Worm (Caenorhabditis elegans): ENCODE measurements around the gene clec-215.

Gene clec-215

ce11 chrV:7587637-7588036 lies 24.5 kb upstream of the clec-215 start, which contains the start of the genes F19F10.11 and C50E3.5:
F19F10.11 (minus strand) TSS chrV:7587704.
C50E3.5 (plus strand) TSS chrV:7587996.
- TF ChIP-seq lin-1 (GFP tag; IDR thresholded peaks at IDR 0.05) (no peak), ceh-62 (tag; optimal IDR thresholded peaks at IDR 0.05) (no peak), F44E2.7 (GFP tag; IDR thresholded peaks at IDR 0.05) (no peak), saeg-2 (GFP tag; IDR thresholded peaks at IDR 0.05) (no peak), lir-3 (tag; optimal IDR thresholded peaks at IDR 0.05) (no peak), tra-1 (GFP tag; IDR thresholded peaks at IDR 0.05) (no peak), mes-2 (tag; optimal IDR thresholded peaks at IDR 0.05; ENCODE audit: poor library complexity, severe bottlenecking) (peak; percentile 73), rbr-2 (tag; optimal IDR thresholded peaks at IDR 0.05) (peak; percentile 30), lin-38 (GFP tag; IDR thresholded peaks at IDR 0.05) (peak; percentile 97), F49E8.2 (tag; optimal IDR thresholded peaks at IDR 0.05; ENCODE audit: borderline replicate concordance) (no peak), daf-12 (tag; optimal IDR thresholded peaks at IDR 0.05) (no peak), F37D6.2 (tag; optimal IDR thresholded peaks at IDR 0.05) (no peak), dpl-1 (GFP tag; optimal IDR thresholded peaks at IDR 0.05) (peak; percentile 43), nhr-6 (tag; optimal IDR thresholded peaks at IDR 0.05) (no peak), ama-1 (optimal IDR thresholded peaks at IDR 0.05) (no peak), dve-1 (tag; optimal IDR thresholded peaks at IDR 0.05; ENCODE audit: insufficient read depth) (no peak), nhr-102 (tag; optimal IDR thresholded peaks at IDR 0.05) (no peak), mep-1 (tag; optimal IDR thresholded peaks at IDR 0.05) (peak; percentile 24), lsy-2 (tag; optimal IDR thresholded peaks at IDR 0.05) (peak in 1 of 2 experiments; percentile 71), dmd-8 (GFP tag; IDR thresholded peaks at IDR 0.05) (no peak), hlh-11 (tag; optimal IDR thresholded peaks at IDR 0.05) (no peak), gei-8 (GFP tag; optimal IDR thresholded peaks at IDR 0.05) (no peak), hlh-30 (tag; optimal IDR thresholded peaks at IDR 0.05; ENCODE audit: insufficient read depth) (no peak), jun-1 (tag; optimal IDR thresholded peaks at IDR 0.05) (no peak), daf-19 (GFP tag; conservative IDR thresholded peaks at IDR 0.05) (no peak), nhr-28 (tag; optimal IDR thresholded peaks at IDR 0.05) (peak; percentile 37)

- TF ChIP-seq egl-27 (tag; optimal IDR thresholded peaks at IDR 0.05) = no peak
- TF ChIP-seq fkh-10 (GFP tag; optimal IDR thresholded peaks at IDR 0.05) = peak; percentile 15
Measured at ce11 chrV:7590454-7590853, 21.7 kb upstream of the clec-215 start, which contains the start of gene C50E3.6. C50E3.6 (minus strand) TSS chrV:7590554.

ce11 chrV:7595132-7595531 lies 17.0 kb upstream of the clec-215 start:
- TF ChIP-seq F10B5.3 (tag; optimal IDR thresholded peaks at IDR 0.05) = no peak
- TF ChIP-seq daf-12 (tag; optimal IDR thresholded peaks at IDR 0.05) = no peak
- no peak for TF ChIP-seq R02D3.7 (tag; optimal IDR thresholded peaks at IDR 0.05)

- TF ChIP-seq F10B5.3 (tag; optimal IDR thresholded peaks at IDR 0.05) (no peak), mep-1 (tag; optimal IDR thresholded peaks at IDR 0.05) (no peak), egl-27 (tag; optimal IDR thresholded peaks at IDR 0.05) (no peak), madf-5 (GFP tag; IDR thresholded peaks at IDR 0.05) (no peak), hif-1 (tag; optimal IDR thresholded peaks at IDR 0.05) (no peak), tag-97 (GFP tag; IDR thresholded peaks at IDR 0.05) (no peak), zip-11 (GFP tag; IDR thresholded peaks at IDR 0.05) (no peak), F37D6.2 (tag; optimal IDR thresholded peaks at IDR 0.05) (no peak), unc-62 (GFP tag; optimal IDR thresholded peaks at IDR 0.05 in 1 of 2) (no peak), unc-62 (tag; optimal IDR thresholded peaks at IDR 0.05) (no peak), lin-39 (tag; optimal IDR thresholded peaks at IDR 0.05) (no peak), fkh-10 (GFP tag; optimal IDR thresholded peaks at IDR 0.05) (no peak), nhr-41 (GFP tag; IDR thresholded peaks at IDR 0.05) (no peak), R02D3.7 (tag; optimal IDR thresholded peaks at IDR 0.05) (no peak), zip-2 (tag; optimal IDR thresholded peaks at IDR 0.05) (no peak), lir-3 (tag; optimal IDR thresholded peaks at IDR 0.05) (no peak), lin-1 (GFP tag; IDR thresholded peaks at IDR 0.05) (no peak)
Measured at ce11 chrV:7598269-7598668, 13.9 kb upstream of the clec-215 start, which contains the start of gene C50E3.7. C50E3.7 (minus strand) TSS chrV:7598369.
